Worm (Caenorhabditis elegans): ENCODE data around the gene F55E10.4.

- TF ChIP-seq B0035.1 (tag; optimal IDR thresholded peaks at IDR 0.05), result no peak
- no peak for TF ChIP-seq ceh-100 (GFP tag; IDR thresholded peaks at IDR 0.05)
- TF ChIP-seq athp-1 (tag; optimal IDR thresholded peaks at IDR 0.05), result no peak
- no peak for TF ChIP-seq snpc-4 (GFP tag; optimal IDR thresholded peaks at IDR 0.05)
- TF ChIP-seq snpc-4 (tag; optimal IDR thresholded peaks at IDR 0.05), result no peak
- TF ChIP-seq madf-8 (GFP tag; conservative IDR thresholded peaks at IDR 0.05), result no peak
- TF ChIP-seq lin-54 (GFP tag; optimal IDR thresholded peaks at IDR 0.05), result no peak
- TF ChIP-seq dpff-1 (tag; optimal IDR thresholded peaks at IDR 0.05), result no peak
- no peak for TF ChIP-seq let-607 (tag; optimal IDR thresholded peaks at IDR 0.05)
- TF ChIP-seq ztf-28 (GFP tag; IDR thresholded peaks at IDR 0.05), result no peak
- no peak for TF ChIP-seq die-1 (tag; optimal IDR thresholded peaks at IDR 0.05)
- TF ChIP-seq atf-7 (tag; optimal IDR thresholded peaks at IDR 0.05), result no peak
- TF ChIP-seq rcor-1 (GFP tag; IDR thresholded peaks at IDR 0.05), result no peak
- TF ChIP-seq unc-62 (GFP tag; optimal IDR thresholded peaks at IDR 0.05), result no peak
- no peak for TF ChIP-seq attf-3 (GFP tag; conservative IDR thresholded peaks at IDR 0.05)
Observed at ce11 chrX:8320889-8321288, 6.8 kb downstream of the F55E10.4 start, which contains the start of gene pqn-57.
